Fruit fly (Drosophila melanogaster) whole organism, embryonic: ENCODE measurements around the gene CG10311.
A peak's percentile ranks its signal among the peaks of the same experiment; 100 is the strongest.

Experiments used
- BEAF-32 ChIP-seq: fragments of 200-800 bp; sonication (Bioruptor generic); optimal IDR thresholded peaks from 3 replicates; lab custom pipeline; 2017; ENCODE audit warnings: missing biosample characterization, missing genetic modification characterization, mild to moderate bottlenecking, moderate library complexity, missing genetic modification reagents
- Bgb ChIP-seq: fragments of 200-800 bp; sonication (Bioruptor generic); IDR thresholded peaks from 2 replicates; pipeline ENCODE4 v1.3.6; 2022; ENCODE audit warnings: missing biosample characterization, missing genetic modification characterization; ENCODE audit not compliant: partially characterized antibody
- BtbVII ChIP-seq: fragments of 200-800 bp; sonication (Bioruptor generic); optimal IDR thresholded peaks from 3 replicates; lab custom pipeline; 2017; ENCODE audit warnings: missing biosample characterization, mild to moderate bottlenecking, missing genetic modification characterization
- CG10321 ChIP-seq: fragments of 200-800 bp; sonication (Bioruptor generic); IDR thresholded peaks from 2 replicates; pipeline ENCODE4 v1.3.6; 2022; ENCODE audit warnings: missing biosample characterization, missing genetic modification characterization
- CG10543 ChIP-seq: fragments of 200-800 bp; sonication (Bioruptor generic); optimal IDR thresholded peaks from 3 replicates; lab custom pipeline; 2017; ENCODE audit warnings: missing biosample characterization, mild to moderate bottlenecking, missing genetic modification characterization, moderate library complexity
- CG13424 ChIP-seq: fragments of 200-800 bp; sonication (Bioruptor generic); optimal IDR thresholded peaks from 2 replicates; lab custom pipeline; 2019; ENCODE audit warnings: missing biosample characterization, mild to moderate bottlenecking, missing genetic modification characterization, moderate library complexity
- CG14014 ChIP-seq: fragments of 200-800 bp; sonication (Bioruptor generic); IDR thresholded peaks from 2 replicates; pipeline ENCODE4 v1.3.6; 2022; ENCODE audit warnings: missing biosample characterization, missing genetic modification characterization
- CG18476 ChIP-seq: fragments of 200-800 bp; sonication (Bioruptor generic); optimal IDR thresholded peaks from 2 replicates; lab custom pipeline; 2016; ENCODE audit warnings: missing biosample characterization, mild to moderate bottlenecking, missing genetic modification characterization
- CG3163 ChIP-seq: fragments of 200-800 bp; sonication (Bioruptor generic); optimal IDR thresholded peaks from 3 replicates; lab custom pipeline; 2016; ENCODE audit warnings: missing biosample characterization, missing genetic modification characterization
- CG34376 ChIP-seq: fragments of 200-800 bp; sonication (Bioruptor generic); optimal IDR thresholded peaks from 2 replicates; lab custom pipeline; 2018; ENCODE audit warnings: missing biosample characterization, mild to moderate bottlenecking, missing genetic modification characterization
- CG6689 ChIP-seq: fragments of 200-800 bp; sonication (Bioruptor generic); IDR thresholded peaks from 2 replicates; pipeline ENCODE4 v1.3.6; 2022; ENCODE audit warnings: missing biosample characterization, missing genetic modification characterization
- Dp ChIP-seq: fragments of 200-800 bp; sonication (Bioruptor generic); optimal IDR thresholded peaks from 2 replicates; lab custom pipeline; 2018; ENCODE audit warnings: missing biosample characterization, mild to moderate bottlenecking, missing genetic modification characterization, moderate library complexity
- Fer1 ChIP-seq: fragments of 200-800 bp; sonication (Bioruptor generic); optimal IDR thresholded peaks from 2 replicates; lab custom pipeline; 2017; ENCODE audit warnings: missing biosample characterization, mild to moderate bottlenecking, missing genetic modification characterization
- Med ChIP-seq: fragments of 200-800 bp; sonication (Bioruptor generic); peaks from one replicate; lab custom pipeline; 2016; ENCODE audit warnings: missing biosample characterization, missing genetic modification characterization, mild to moderate bottlenecking, inconsistent platforms, moderate library complexity
- Scr ChIP-seq: fragments of 200-800 bp; sonication (Bioruptor generic); IDR thresholded peaks from 2 replicates; pipeline ENCODE4 v1.3.6; 2022; ENCODE audit warnings: missing biosample characterization, missing genetic modification characterization; ENCODE audit not compliant: partially characterized antibody
- Spps ChIP-seq: fragments of 200-800 bp; sonication (Bioruptor generic); optimal IDR thresholded peaks from 2 replicates; lab custom pipeline; 2018; ENCODE audit warnings: missing biosample characterization, mild to moderate bottlenecking, missing genetic modification characterization
- exex ChIP-seq: fragments of 200-800 bp; sonication (Bioruptor generic); optimal IDR thresholded peaks from 4 replicates; lab custom pipeline; 2018; ENCODE audit warnings: missing biosample characterization, mild to moderate bottlenecking, missing genetic modification characterization, moderate library complexity
- gfzf ChIP-seq: fragments of 200-800 bp; sonication (Bioruptor generic); optimal IDR thresholded peaks from 2 replicates; lab custom pipeline; 2016; ENCODE audit warnings: missing biosample characterization, mild to moderate bottlenecking, missing genetic modification characterization, moderate library complexity
- hkb ChIP-seq, 2 experiments: fragments of 200-800 bp in 1 of 2; fragments of >200 bp in 1 of 2; sonication (Bioruptor generic) in 1 of 2; IDR thresholded peaks in 1 of 2; optimal IDR thresholded peaks in 1 of 2; 2 replicates each; pipeline versions ENCODE4 v1.3.6 to Lab custom; 2017 to 2022; ENCODE audit warnings: missing biosample characterization in 1 of 2, missing genetic modification characterization in 1 of 2
- lab ChIP-seq: fragments of 200-800 bp; sonication (Bioruptor generic); optimal IDR thresholded peaks from 3 replicates; lab custom pipeline; 2017; ENCODE audit warnings: missing biosample characterization, missing genetic modification characterization, mild to moderate bottlenecking, moderate library complexity, missing genetic modification reagents
- lov ChIP-seq, 2 experiments: fragments of 200-800 bp in 1 of 2; fragments of >200 bp in 1 of 2; sonication (Bioruptor generic) in 1 of 2; IDR thresholded peaks in 1 of 2; optimal IDR thresholded peaks in 1 of 2; 2 replicates in 1 of 2; 3 replicates in 1 of 2; pipeline versions ENCODE4 v1.3.6 to Lab custom; 2017 to 2022; ENCODE audit warnings: missing biosample characterization in 1 of 2, missing genetic modification characterization in 1 of 2
- ro ChIP-seq: fragments of 200-800 bp; sonication (Bioruptor generic); IDR thresholded peaks from 2 replicates; pipeline ENCODE4 v1.3.6; 2022; ENCODE audit warnings: missing biosample characterization, missing genetic modification characterization
- sens ChIP-seq: fragments of 200-800 bp; sonication (Bioruptor generic); peaks from one replicate; lab custom pipeline; 2016; ENCODE audit warnings: missing biosample characterization, missing genetic modification characterization
- sob ChIP-seq: fragments of 200-800 bp; sonication (Bioruptor generic); IDR thresholded peaks from 2 replicates; pipeline ENCODE4 v1.3.6; 2022; ENCODE audit warnings: missing biosample characterization, missing genetic modification characterization
- sug ChIP-seq: fragments of 200-800 bp; optimal IDR thresholded peaks from 2 replicates; lab custom pipeline; 2019; ENCODE audit warnings: missing biosample characterization, mild to moderate bottlenecking, missing genetic modification characterization, moderate library complexity
- vnd ChIP-seq: fragments of 200-800 bp; sonication (Bioruptor generic); IDR thresholded peaks from 3 replicates; pipeline ENCODE4 v1.3.6; 2022; ENCODE audit warnings: missing biosample characterization, missing genetic modification characterization; ENCODE audit not compliant: partially characterized antibody

CG10311 gene

DNA sequence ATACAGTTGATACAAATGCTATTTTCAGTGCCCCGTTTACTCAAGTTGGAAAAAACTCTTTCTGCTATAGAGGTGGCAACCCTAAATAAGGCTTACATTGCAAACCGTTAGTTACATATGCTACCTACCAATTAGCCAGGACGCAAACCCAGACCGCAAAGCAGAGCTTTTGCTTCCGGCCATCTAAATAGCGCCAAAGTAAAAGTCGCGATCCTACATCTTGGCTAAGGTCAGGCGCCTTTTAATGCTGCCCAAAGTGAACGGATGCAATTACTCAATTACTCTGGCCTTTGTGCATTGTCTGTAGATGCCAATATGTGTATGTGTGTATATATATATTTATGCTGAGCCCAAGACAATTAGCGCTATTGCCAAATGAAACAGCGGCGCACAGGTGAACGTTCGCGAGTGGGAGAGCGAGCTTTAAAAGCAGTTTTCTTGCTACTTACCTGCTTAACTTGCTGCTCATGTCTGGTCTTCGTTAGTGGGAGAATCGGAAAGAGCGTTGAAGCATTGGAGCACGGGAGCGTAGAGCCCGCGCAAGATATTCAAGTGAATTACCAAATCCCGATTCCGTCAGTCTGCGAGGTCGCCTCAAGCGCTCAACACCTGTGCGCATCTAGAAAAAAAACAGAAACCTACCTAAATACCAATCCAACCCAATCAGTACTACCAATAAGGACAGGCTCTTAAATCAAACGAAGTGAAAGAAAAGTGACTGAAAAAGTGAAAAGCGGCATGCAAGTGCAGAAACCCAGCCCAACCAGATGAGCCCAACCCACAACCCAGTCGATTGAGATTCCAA lies 51.4 kb downstream of the CG10311 start, which contains the start of gene Zip89B (continued):
- TF ChIP-seq lov (optimal IDR thresholded peaks at IDR 0.05; lab: Kevin White, UChicago) (no peak), lov (GFP tag; IDR thresholded peaks at IDR 0.05; lab: Robert Waterston, UW) (no peak), Dp (GFP tag; lab: Kevin White, UChicago) (peak; percentile 41), CG14014 (GFP tag; lab: Robert Waterston, UW) (0 out of 2 replicates have a peak, but pooled peaks have one; percentile 25), Med (GFP tag; lab: Kevin White, UChicago) (peak; percentile 76), ro (GFP tag; lab: Robert Waterston, UW) (no peak), BEAF-32 (peak; percentile 4), CG13424 (tag; lab: Kevin White, UChicago) (peak; percentile 3), Scr (GFP tag; lab: Robert Waterston, UW) (0 out of 2 replicates have a peak, but pooled peaks have one; percentile 7), CG10543 (GFP tag; lab: Kevin White, UChicago) (peak; percentile 48), gfzf (GFP tag; lab: Kevin White, UChicago) (peak; percentile 55), CG6689 (GFP tag; lab: Robert Waterston, UW) (peak; percentile 13; the same call in 1 of the 2 replicates), sug (tag; lab: Kevin White, UChicago) (peak; percentile 6), BtbVII (GFP tag; lab: Kevin White, UChicago) (peak; percentile 53), Bgb (peak; percentile 27; the same call in 1 of the 2 replicates), sob (GFP tag; lab: Robert Waterston, UW) (0 out of 2 replicates have a peak, but pooled peaks have one; percentile 43), Spps (tag; lab: Kevin White, UChicago) (no peak), CG18476 (GFP tag; lab: Kevin White, UChicago) (no peak), vnd (no peak), exex (tag; lab: Kevin White, UChicago) (peak; percentile 22), CG3163 (GFP tag; lab: Kevin White, UChicago) (peak; percentile 30), hkb (optimal IDR thresholded peaks at IDR 0.05; lab: Kevin White, UChicago) (peak; percentile 28), hkb (GFP tag; IDR thresholded peaks at IDR 0.05; lab: Robert Waterston, UW) (no peak), lab (GFP tag; lab: Kevin White, UChicago) (peak; percentile 28), CG34376 (peak; percentile 37), sens (GFP tag; lab: Kevin White, UChicago) (peak; percentile 20), Fer1 (GFP tag; lab: Kevin White, UChicago) (peak; percentile 29), CG10321 (no peak)
- TF ChIP-seq, all 482 proteins: peak for 52
